Worm (Caenorhabditis elegans) whole organism, young adult: ENCODE results near the gene srt-74.

Experiments
- B0261.1 ChIP-seq: sonication (generic microtip); optimal IDR thresholded peaks from 2 replicates; lab custom pipeline; 2016; ENCODE audit warnings: mild to moderate bottlenecking, missing genetic modification characterization, moderate library complexity, missing compliant biosample characterization
- B0336.3 ChIP-seq: fragments of 200-800 bp; sonication (Bioruptor generic); IDR thresholded peaks from 2 replicates; pipeline ENCODE4 v1.3.6; 2022; ENCODE audit warnings: missing genetic modification characterization, missing compliant biosample characterization
- F10E7.11 ChIP-seq: sonication (generic microtip); optimal IDR thresholded peaks from 2 replicates; lab custom pipeline; 2017; ENCODE audit warnings: mild to moderate bottlenecking, missing genetic modification characterization, moderate library complexity, missing compliant biosample characterization
- F49E8.2 ChIP-seq: sonication (generic microtip); optimal IDR thresholded peaks from 3 replicates; lab custom pipeline; 2017; ENCODE audit warnings: missing genetic modification characterization, mild to moderate bottlenecking, missing compliant biosample characterization, antibody characterized with exemption, moderate library complexity; ENCODE audit not compliant: insufficient read depth
- F55B11.4 ChIP-seq: sonication (generic microtip); optimal IDR thresholded peaks from 2 replicates; lab custom pipeline; 2016; ENCODE audit warnings: missing compliant biosample characterization, missing genetic modification characterization, borderline replicate concordance; ENCODE audit not compliant: insufficient read depth
- F57A8.1 ChIP-seq: fragments of 200-800 bp; sonication (Bioruptor generic); optimal IDR thresholded peaks from 2 replicates; lab custom pipeline; 2018; ENCODE audit warnings: mild to moderate bottlenecking, missing genetic modification characterization, moderate library complexity, missing compliant biosample characterization
- K12H6.12 ChIP-seq: fragments of 200-800 bp; sonication (Bioruptor generic); optimal IDR thresholded peaks from 2 replicates; lab custom pipeline; 2018; ENCODE audit warnings: mild to moderate bottlenecking, missing genetic modification characterization, missing compliant biosample characterization
- T07F8.4 ChIP-seq: sonication (generic microtip); optimal IDR thresholded peaks from 2 replicates; lab custom pipeline; 2016; ENCODE audit warnings: mild to moderate bottlenecking, missing genetic modification characterization, moderate library complexity, missing compliant biosample characterization
- T26A5.8 ChIP-seq: sonication (generic microtip); optimal IDR thresholded peaks from 2 replicates; lab custom pipeline; 2016; ENCODE audit warnings: missing genetic modification characterization, missing compliant biosample characterization
- Y56A3A.18 ChIP-seq: fragments of 200-800 bp; sonication (Bioruptor generic); IDR thresholded peaks from 2 replicates; pipeline ENCODE4 v1.3.6; 2022; ENCODE audit warnings: missing genetic modification reagents, missing genetic modification characterization, missing compliant biosample characterization
- atf-7 ChIP-seq: sonication (generic microtip); optimal IDR thresholded peaks from 2 replicates; lab custom pipeline; 2017; ENCODE audit warnings: mild to moderate bottlenecking, missing genetic modification characterization, missing compliant biosample characterization
- attf-3 ChIP-seq: fragments of 200-800 bp; sonication (Bioruptor generic); conservative IDR thresholded peaks from 2 replicates; pipeline ENCODE4 v1.3.6; 2022; ENCODE audit warnings: missing genetic modification reagents, missing genetic modification characterization, missing compliant biosample characterization
- attf-5 ChIP-seq: fragments of 200-800 bp; sonication (Bioruptor generic); optimal IDR thresholded peaks from 2 replicates; lab custom pipeline; 2018; ENCODE audit warnings: mild to moderate bottlenecking, missing genetic modification characterization, missing compliant biosample characterization
- attf-6 ChIP-seq: fragments of 200-800 bp; sonication (Bioruptor generic); IDR thresholded peaks from 2 replicates; pipeline ENCODE4 v1.3.6; 2022; ENCODE audit warnings: missing genetic modification reagents, missing genetic modification characterization, missing compliant biosample characterization
- cebp-1 ChIP-seq, 2 experiments: fragments of 200-800 bp in 1 of 2; sonication (Bioruptor generic) in 1 of 2; sonication (generic microtip) in 1 of 2; IDR thresholded peaks in 1 of 2; optimal IDR thresholded peaks in 1 of 2; 2 replicates each; pipeline versions ENCODE4 v1.3.6 to Lab custom; 2017 to 2022; ENCODE audit warnings: missing compliant biosample characterization in 2 of 2, missing genetic modification characterization in 2 of 2, mild to moderate bottlenecking in 1 of 2, missing genetic modification reagents in 1 of 2, moderate library complexity in 1 of 2
- cebp-2 ChIP-seq: fragments of 200-800 bp; sonication (Bioruptor generic); IDR thresholded peaks from 2 replicates; pipeline ENCODE4 v1.3.6; 2022; ENCODE audit warnings: missing genetic modification characterization, missing compliant biosample characterization
- ceh-58 ChIP-seq: fragments of 200-800 bp; sonication (Bioruptor generic); IDR thresholded peaks from 2 replicates; pipeline ENCODE4 v1.3.6; 2022; ENCODE audit warnings: missing genetic modification characterization, missing compliant biosample characterization
- ceh-79 ChIP-seq: sonication (generic microtip); optimal IDR thresholded peaks from 2 replicates; lab custom pipeline; 2017; ENCODE audit warnings: mild to moderate bottlenecking, missing genetic modification characterization, missing compliant biosample characterization
- ceh-91 ChIP-seq: fragments of 200-800 bp; sonication (Bioruptor generic); IDR thresholded peaks from 2 replicates; pipeline ENCODE4 v1.3.6; 2022; ENCODE audit warnings: missing genetic modification reagents, missing genetic modification characterization, missing compliant biosample characterization
- dox-1 ChIP-seq: fragments of 200-800 bp; sonication (Bioruptor generic); IDR thresholded peaks from 2 replicates; pipeline ENCODE4 v1.3.6; 2022; ENCODE audit warnings: missing genetic modification reagents, missing genetic modification characterization, missing compliant biosample characterization
- egrh-3 ChIP-seq: fragments of 200-800 bp; sonication (Bioruptor generic); IDR thresholded peaks from 2 replicates; pipeline ENCODE4 v1.3.6; 2022; ENCODE audit warnings: missing genetic modification reagents, missing genetic modification characterization, missing compliant biosample characterization
- hmg-20 ChIP-seq: fragments of 200-800 bp; sonication (Bioruptor generic); IDR thresholded peaks from 2 replicates; pipeline ENCODE4 v1.3.6; 2022; ENCODE audit warnings: missing genetic modification reagents, missing genetic modification characterization, missing compliant biosample characterization
- lin-40 ChIP-seq: sonication (generic microtip); optimal IDR thresholded peaks from 2 replicates; lab custom pipeline; 2016; ENCODE audit warnings: missing genetic modification characterization, mild to moderate bottlenecking, missing compliant biosample characterization, missing genotype, missing genetic modification reagents
- nhr-179 ChIP-seq: sonication (generic microtip); optimal IDR thresholded peaks from 2 replicates; lab custom pipeline; 2016; ENCODE audit warnings: mild to moderate bottlenecking, missing genetic modification characterization, missing compliant biosample characterization
- nhr-80 ChIP-seq: sonication (generic microtip); optimal IDR thresholded peaks from 2 replicates; lab custom pipeline; 2016; ENCODE audit warnings: missing genetic modification characterization, missing compliant biosample characterization
- pbrm-1 ChIP-seq: fragments of 200-800 bp; sonication (Bioruptor generic); IDR thresholded peaks from 2 replicates; pipeline ENCODE4 v1.3.6; 2022; ENCODE audit warnings: missing genetic modification reagents, missing genetic modification characterization, missing compliant biosample characterization
- pha-4 ChIP-seq: fragments of 150-350 bp; sonication (generic microtip); optimal IDR thresholded peaks from 2 replicates; lab custom pipeline; 2014; ENCODE audit warnings: missing biosample characterization, missing genetic modification reagents, missing genetic modification characterization
- rcor-1 ChIP-seq: fragments of 200-800 bp; sonication (Bioruptor generic); IDR thresholded peaks from 2 replicates; pipeline ENCODE4 v1.3.6; 2022; ENCODE audit warnings: missing genetic modification reagents, missing genetic modification characterization, missing compliant biosample characterization
- sea-2 ChIP-seq: fragments of 200-800 bp; sonication (Bioruptor generic); IDR thresholded peaks from 2 replicates; pipeline ENCODE4 v1.3.6; 2022; ENCODE audit warnings: missing genetic modification characterization, missing compliant biosample characterization
- snpc-1.3 ChIP-seq: sonication (generic microtip); optimal IDR thresholded peaks from 2 replicates; lab custom pipeline; 2017; ENCODE audit warnings: missing genetic modification characterization, mild to moderate bottlenecking, missing compliant biosample characterization, antibody characterized with exemption, moderate library complexity, missing genotype, missing genetic modification reagents; ENCODE audit not compliant: insufficient read depth
- snpc-4 ChIP-seq, 5 experiments: fragments of 150-350 bp in 1 of 5; sonication (generic microtip) in 4 of 5; optimal IDR thresholded peaks; 2 replicates each; lab custom pipeline; 2014 to 2018; ENCODE audit warnings: missing genetic modification characterization in 5 of 5, missing biosample characterization in 3 of 5, antibody characterized with exemption in 2 of 5, mild to moderate bottlenecking in 2 of 5, missing compliant biosample characterization in 2 of 5, missing genotype in 2 of 5, moderate library complexity in 2 of 5, missing genetic modification reagents in 1 of 5
- tbp1 ChIP-seq: fragments of 200-800 bp; sonication (Bioruptor generic); optimal IDR thresholded peaks from 2 replicates; lab custom pipeline; 2018; ENCODE audit warnings: mild to moderate bottlenecking, missing genetic modification characterization, missing compliant biosample characterization
- tlf-1 ChIP-seq: fragments of 200-800 bp; sonication (Bioruptor generic); optimal IDR thresholded peaks from 2 replicates; lab custom pipeline; 2018; ENCODE audit warnings: mild to moderate bottlenecking, missing genetic modification characterization, missing compliant biosample characterization
- xnd-1 ChIP-seq: sonication (generic microtip); optimal IDR thresholded peaks from 2 replicates; lab custom pipeline; 2016; ENCODE audit warnings: missing genotype, missing genetic modification reagents, missing genetic modification characterization, missing compliant biosample characterization
- zfh-2 ChIP-seq: fragments of 200-800 bp; sonication (Bioruptor generic); conservative IDR thresholded peaks from 2 replicates; pipeline ENCODE4 v1.3.6; 2022; ENCODE audit warnings: missing genetic modification reagents, missing genetic modification characterization, missing compliant biosample characterization
- zim-3 ChIP-seq: sonication (generic microtip); optimal IDR thresholded peaks from 2 replicates; lab custom pipeline; 2017; ENCODE audit warnings: mild to moderate bottlenecking, missing genetic modification characterization, moderate library complexity, missing compliant biosample characterization
- ztf-18 ChIP-seq: sonication (generic microtip); optimal IDR thresholded peaks from 2 replicates; lab custom pipeline; 2016; ENCODE audit warnings: missing genotype, mild to moderate bottlenecking, missing genetic modification characterization, missing compliant biosample characterization
- ztf-25 ChIP-seq: fragments of 200-800 bp; sonication (Bioruptor generic); IDR thresholded peaks from 2 replicates; pipeline ENCODE4 v1.3.6; 2022; ENCODE audit warnings: missing genetic modification reagents, missing genetic modification characterization, missing compliant biosample characterization
- ztf-28 ChIP-seq: fragments of 200-800 bp; sonication (Bioruptor generic); IDR thresholded peaks from 2 replicates; pipeline ENCODE4 v1.3.6; 2022; ENCODE audit warnings: missing genetic modification reagents, missing genetic modification characterization, missing compliant biosample characterization

The srt-74 gene

DNA sequence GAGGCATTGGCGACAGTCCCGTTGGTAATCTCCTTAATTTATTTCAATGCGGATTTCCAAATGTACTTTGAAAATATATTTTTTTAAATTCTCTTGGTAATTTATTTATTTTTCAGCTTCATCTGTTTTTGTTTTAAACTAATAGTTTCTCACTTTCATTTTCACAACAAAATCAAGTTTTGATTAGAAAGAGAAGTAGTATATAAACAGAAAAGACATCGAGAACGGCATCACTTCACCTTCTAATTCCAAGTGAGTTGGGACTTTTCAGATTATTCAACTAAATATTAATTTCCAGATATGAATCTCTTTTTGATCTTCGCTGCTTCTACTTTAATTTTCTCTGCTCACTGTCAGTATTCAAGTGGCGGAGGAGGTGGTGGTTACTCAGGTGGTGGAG, 38.1 kb upstream of the srt-74 start, which contains the start of gene F47B8.14:
TSS of gene F47B8.14 (plus strand) at position 301 of the 400 bp plus-strand sequence.
- TF ChIP-seq F49E8.2: no peak
- no peak for TF ChIP-seq T07F8.4 (tag; lab: Kevin White, UChicago)
- TF ChIP-seq lin-40 (tag; lab: Kevin White, UChicago): no peak
- TF ChIP-seq T26A5.8 (tag; lab: Kevin White, UChicago): no peak
- TF ChIP-seq nhr-80 (tag; lab: Kevin White, UChicago): no peak
- no peak for TF ChIP-seq atf-7 (tag; lab: Kevin White, UChicago)
- TF ChIP-seq ztf-18 (tag; lab: Kevin White, UChicago): no peak
- TF ChIP-seq attf-6 (GFP tag; lab: Robert Waterston, UW): no peak
- no peak for TF ChIP-seq nhr-179 (tag; lab: Kevin White, UChicago)
- TF ChIP-seq B0261.1 (tag; lab: Kevin White, UChicago): no peak
- no peak for TF ChIP-seq hmg-20 (GFP tag; lab: Robert Waterston, UW)
- no peak for TF ChIP-seq rcor-1 (GFP tag; lab: Robert Waterston, UW)
- TF ChIP-seq attf-3 (GFP tag; lab: Robert Waterston, UW): no peak
- no peak for TF ChIP-seq F57A8.1 (GFP tag; lab: Kevin White, UChicago)
- no peak for TF ChIP-seq attf-5 (GFP tag; lab: Kevin White, UChicago)
- TF ChIP-seq cebp-2 (GFP tag; lab: Robert Waterston, UW): no peak

DNA sequence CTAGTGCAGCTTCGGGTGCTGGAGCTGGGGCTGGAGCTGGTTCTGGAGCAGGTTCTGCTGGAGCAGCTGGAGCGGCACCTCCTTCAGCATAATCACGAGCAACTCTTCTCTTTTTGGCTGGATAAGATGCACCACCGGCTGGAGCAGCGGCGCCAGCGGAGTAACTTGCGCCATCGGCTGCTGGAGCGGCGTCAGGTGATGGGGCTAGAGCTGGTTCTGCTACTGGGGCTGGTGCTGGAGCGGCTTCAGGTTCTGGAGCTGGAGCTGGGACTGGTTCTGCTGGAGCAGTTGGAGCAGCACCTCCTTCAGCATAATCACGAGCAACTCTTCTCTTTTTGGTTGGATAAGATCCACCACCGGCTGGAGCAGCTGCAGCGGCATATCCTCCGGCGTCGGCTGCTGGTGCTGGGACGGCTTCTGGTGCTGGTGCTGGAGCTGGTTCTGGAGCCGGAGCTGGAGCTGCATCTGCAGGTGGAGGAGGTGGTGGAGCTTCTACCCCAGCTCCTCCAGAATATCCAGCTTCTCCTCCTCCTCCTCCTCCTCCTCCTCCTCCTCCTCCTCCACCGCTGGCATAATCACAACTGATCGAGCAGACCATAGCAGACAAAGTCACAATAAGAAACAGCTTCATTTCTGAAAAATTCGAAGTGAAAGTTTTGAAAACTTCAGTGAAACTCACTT, 37.1 kb upstream of the srt-74 start, which contains the start of gene F47B8.13:
TSS of gene F47B8.13 (minus strand) at position 631 of the 681 bp plus-strand sequence.
- TF ChIP-seq zfh-2 (GFP tag; lab: Robert Waterston, UW): peak; percentile 95
- TF ChIP-seq ceh-79 (tag; lab: Kevin White, UChicago): peak; percentile 8
- TF ChIP-seq F55B11.4 (tag; lab: Kevin White, UChicago): no peak
- TF ChIP-seq egrh-3 (GFP tag; lab: Robert Waterston, UW): peak; percentile 95
- TF ChIP-seq ztf-25 (GFP tag; lab: Robert Waterston, UW): no peak
- no peak for TF ChIP-seq tlf-1 (GFP tag; lab: Kevin White, UChicago)
- no peak for TF ChIP-seq K12H6.12 (tag; lab: Kevin White, UChicago)
- no peak for TF ChIP-seq xnd-1 (tag; lab: Kevin White, UChicago)
- no peak for TF ChIP-seq snpc-4 (GFP tag; optimal IDR thresholded peaks at IDR 0.05; lab: Kevin White, UChicago)
- TF ChIP-seq snpc-4 (tag; optimal IDR thresholded peaks at IDR 0.05; lab: Kevin White, UChicago): no peak
- TF ChIP-seq Y56A3A.18 (GFP tag; lab: Robert Waterston, UW): no peak
- TF ChIP-seq ztf-28: peak; percentile 4; the same call in 1 of the 2 replicates
- no peak for TF ChIP-seq pbrm-1 (GFP tag; lab: Robert Waterston, UW)
- no peak for TF ChIP-seq lin-40 (tag; lab: Kevin White, UChicago)

DNA sequence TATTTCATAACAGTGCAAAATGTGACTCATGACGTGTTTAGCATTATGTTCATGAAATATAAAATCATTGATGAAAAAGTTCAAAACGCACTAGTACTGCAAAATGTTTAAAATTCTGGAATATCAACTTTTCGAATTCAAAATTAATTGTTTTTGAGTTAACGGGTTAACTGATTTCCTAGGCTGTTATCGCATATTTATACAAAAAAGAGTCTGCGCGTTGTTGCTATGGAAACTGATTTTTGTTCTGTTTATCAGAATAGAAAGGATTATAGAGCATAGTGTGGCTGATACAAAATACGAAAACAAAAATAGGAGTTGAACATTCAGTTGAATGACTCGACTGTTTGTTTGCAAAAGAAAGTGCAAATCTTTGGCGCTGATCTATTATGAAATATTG, 35.5 kb upstream of the srt-74 start:
- no peak for TF ChIP-seq B0336.3 (GFP tag; lab: Robert Waterston, UW)
- no peak for TF ChIP-seq cebp-1 (GFP tag; IDR thresholded peaks at IDR 0.05; lab: Robert Waterston, UW)
- TF ChIP-seq cebp-1 (tag; optimal IDR thresholded peaks at IDR 0.05; lab: Kevin White, UChicago): peak; percentile 1

DNA sequence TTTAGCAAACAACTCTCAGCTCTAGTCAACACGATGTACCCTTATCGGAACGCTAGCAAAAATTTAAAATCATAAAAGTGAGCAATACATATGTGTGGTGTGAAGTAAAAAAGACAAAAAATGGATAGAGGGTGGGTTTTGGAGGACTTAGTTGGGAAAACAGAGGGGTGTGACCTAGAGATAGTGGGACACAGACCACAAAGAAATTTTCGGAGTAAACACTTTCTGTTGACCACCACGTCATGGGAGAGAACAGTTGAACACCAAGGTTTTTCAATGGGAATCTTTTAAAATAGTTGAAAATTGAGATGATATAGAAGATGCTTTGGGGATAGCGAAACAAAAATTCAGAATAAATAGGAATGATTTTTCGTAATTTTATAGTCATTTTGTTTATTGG, 35.1 kb upstream of the srt-74 start:
- TF ChIP-seq F10E7.11 (tag; lab: Kevin White, UChicago): no peak
- no peak for TF ChIP-seq attf-3 (GFP tag; lab: Robert Waterston, UW)
- no peak for TF ChIP-seq snpc-1.3 (tag; lab: Kevin White, UChicago)
- no peak for TF ChIP-seq tbp1
- no peak for TF ChIP-seq zim-3
- TF ChIP-seq ceh-58 (GFP tag; lab: Robert Waterston, UW): no peak
- TF ChIP-seq snpc-4 (GFP tag; optimal IDR thresholded peaks at IDR 0.05; lab: Kevin White, UChicago): no peak
- no peak for TF ChIP-seq snpc-4 (tag; optimal IDR thresholded peaks at IDR 0.05; lab: Kevin White, UChicago)
- TF ChIP-seq sea-2 (GFP tag; lab: Robert Waterston, UW): no peak
- TF ChIP-seq dox-1 (GFP tag; lab: Robert Waterston, UW): no peak
- TF ChIP-seq hmg-20 (GFP tag; lab: Robert Waterston, UW): no peak
- no peak for TF ChIP-seq ceh-91 (GFP tag; lab: Robert Waterston, UW)
- TF ChIP-seq rcor-1 (GFP tag; lab: Robert Waterston, UW): no peak
- no peak for TF ChIP-seq pha-4 (tag; lab: Kevin White, UChicago)
- no peak for TF ChIP-seq B0336.3 (GFP tag; lab: Robert Waterston, UW)
- TF ChIP-seq, all 124 proteins: peak for 0
